Worm (Caenorhabditis elegans) whole organism, mixed stage, embryonic: ENCODE results near the gene F21C10.6.

Source experiments
- M03D4.4 ChIP-seq: sonication (generic microtip); optimal IDR thresholded peaks from 2 replicates; lab custom pipeline; 2017; ENCODE audit warnings: mild to moderate bottlenecking, missing genetic modification characterization, missing compliant biosample characterization
- bed-3 ChIP-seq: fragments of 200-800 bp; sonication (Bioruptor generic); optimal IDR thresholded peaks from 3 replicates; lab custom pipeline; 2018; ENCODE audit warnings: mild to moderate bottlenecking, missing genetic modification characterization, moderate library complexity, missing compliant biosample characterization
- blmp-1 ChIP-seq: fragments of 150-350 bp; optimal IDR thresholded peaks from 2 replicates; lab custom pipeline; 2014; ENCODE audit warnings: missing biosample characterization, missing genetic modification characterization
- ceh-43 ChIP-seq: fragments of 200-800 bp; sonication (Bioruptor generic); optimal IDR thresholded peaks from 2 replicates; lab custom pipeline; 2018; ENCODE audit warnings: mild to moderate bottlenecking, missing genetic modification characterization, moderate library complexity, missing compliant biosample characterization
- ceh-83 ChIP-seq: fragments of 200-800 bp; sonication (Bioruptor generic); optimal IDR thresholded peaks from 2 replicates; lab custom pipeline; 2018; ENCODE audit warnings: mild to moderate bottlenecking, missing genetic modification characterization, missing compliant biosample characterization
- ces-1 ChIP-seq: fragments of 150-350 bp; optimal IDR thresholded peaks from 2 replicates; lab custom pipeline; 2014; ENCODE audit warnings: missing biosample characterization, missing genetic modification reagents, missing genetic modification characterization
- cnd-1 ChIP-seq: fragments of 200-800 bp; sonication (Bioruptor generic); optimal IDR thresholded peaks from 2 replicates; lab custom pipeline; 2018; ENCODE audit warnings: mild to moderate bottlenecking, missing genetic modification characterization, missing compliant biosample characterization
- drap-1 ChIP-seq: fragments of 200-800 bp; sonication (Bioruptor generic); optimal IDR thresholded peaks from 3 replicates; lab custom pipeline; 2018; ENCODE audit warnings: mild to moderate bottlenecking, missing genetic modification characterization, missing compliant biosample characterization
- elt-1 ChIP-seq: sonication (generic microtip); optimal IDR thresholded peaks from 2 replicates; lab custom pipeline; 2017; ENCODE audit warnings: missing genetic modification characterization, mild to moderate bottlenecking, missing compliant biosample characterization, antibody characterized with exemption, moderate library complexity, borderline replicate concordance; ENCODE audit not compliant: insufficient read depth
- flh-1 ChIP-seq: fragments of 200-800 bp; sonication (Bioruptor generic); optimal IDR thresholded peaks from 2 replicates; lab custom pipeline; 2018; ENCODE audit warnings: mild to moderate bottlenecking, missing genetic modification characterization, moderate library complexity, missing compliant biosample characterization
- ham-2 ChIP-seq: fragments of 200-800 bp; sonication (Bioruptor generic); optimal IDR thresholded peaks from 2 replicates; lab custom pipeline; 2018; ENCODE audit warnings: mild to moderate bottlenecking, missing genetic modification characterization, missing compliant biosample characterization
- hlh-1 ChIP-seq: fragments of 150-350 bp; optimal IDR thresholded peaks from 2 replicates; lab custom pipeline; 2014; ENCODE audit warnings: missing biosample characterization, missing genetic modification reagents, missing genetic modification characterization
- lin-13 ChIP-seq: fragments of 150-350 bp; optimal IDR thresholded peaks from 2 replicates; lab custom pipeline; 2014; ENCODE audit warnings: missing biosample characterization, missing genetic modification characterization
- lin-32 ChIP-seq: fragments of 200-800 bp; sonication (Bioruptor generic); optimal IDR thresholded peaks from 2 replicates; lab custom pipeline; 2018; ENCODE audit warnings: mild to moderate bottlenecking, missing genetic modification characterization, missing compliant biosample characterization
- lsy-2 ChIP-seq: fragments of 150-350 bp; optimal IDR thresholded peaks from 2 replicates; lab custom pipeline; 2014; ENCODE audit warnings: missing biosample characterization, missing genetic modification characterization
- nhr-12 ChIP-seq: fragments of 150-350 bp; optimal IDR thresholded peaks from 2 replicates; lab custom pipeline; 2014; ENCODE audit warnings: missing biosample characterization, missing genetic modification characterization
- nhr-2 ChIP-seq: fragments of 150-350 bp; optimal IDR thresholded peaks from 2 replicates; lab custom pipeline; 2014; ENCODE audit warnings: missing biosample characterization, missing genetic modification characterization
- nhr-237 ChIP-seq: fragments of 150-350 bp; optimal IDR thresholded peaks from 2 replicates; lab custom pipeline; 2014; ENCODE audit warnings: missing biosample characterization, missing genetic modification characterization
- nhr-28 ChIP-seq: fragments of 150-350 bp; optimal IDR thresholded peaks from 2 replicates; lab custom pipeline; 2014; ENCODE audit warnings: missing biosample characterization, missing genetic modification characterization
- nhr-76 ChIP-seq: sonication (generic microtip); optimal IDR thresholded peaks from 2 replicates; lab custom pipeline; 2017; ENCODE audit warnings: missing biosample characterization, missing genetic modification characterization
- pha-4 ChIP-seq: fragments of 150-350 bp; optimal IDR thresholded peaks from 2 replicates; lab custom pipeline; 2018; ENCODE audit warnings: missing biosample characterization, missing genetic modification reagents, missing genetic modification characterization
- sem-2 ChIP-seq: fragments of 200-800 bp; sonication (Bioruptor generic); optimal IDR thresholded peaks from 2 replicates; lab custom pipeline; 2018; ENCODE audit warnings: mild to moderate bottlenecking, missing genetic modification characterization, missing compliant biosample characterization
- sptf-1 ChIP-seq: sonication (generic microtip); optimal IDR thresholded peaks from 2 replicates; lab custom pipeline; 2017; ENCODE audit warnings: mild to moderate bottlenecking, missing genetic modification characterization, moderate library complexity, missing compliant biosample characterization
- tbx-8 ChIP-seq: fragments of 200-800 bp; sonication (Bioruptor generic); optimal IDR thresholded peaks from 2 replicates; lab custom pipeline; 2018; ENCODE audit warnings: mild to moderate bottlenecking, missing genetic modification characterization, moderate library complexity, missing compliant biosample characterization
- unc-120 ChIP-seq: sonication (generic microtip); optimal IDR thresholded peaks from 2 replicates; lab custom pipeline; 2017; ENCODE audit warnings: missing genetic modification characterization, missing compliant biosample characterization; ENCODE audit not compliant: poor library complexity, severe bottlenecking
- unc-39 ChIP-seq: fragments of 150-350 bp; optimal IDR thresholded peaks from 2 replicates; lab custom pipeline; 2014; ENCODE audit warnings: missing biosample characterization, missing genetic modification characterization
- unc-62 ChIP-seq: fragments of 150-350 bp; optimal IDR thresholded peaks from 2 replicates; lab custom pipeline; 2014; ENCODE audit warnings: missing biosample characterization, missing genetic modification reagents, missing genetic modification characterization
- ztf-11 ChIP-seq: fragments of 150-350 bp; optimal IDR thresholded peaks from 2 replicates; lab custom pipeline; 2014; ENCODE audit warnings: missing biosample characterization, missing genetic modification characterization

The F21C10.6 gene

ce11 chrV:9097213-9097612, 27.1 kb upstream of the F21C10.6 start:
- TF ChIP-seq tbx-8 (no peak), blmp-1 (no peak), ham-2 (GFP tag; lab: Kevin White, UChicago) (no peak)

DNA sequence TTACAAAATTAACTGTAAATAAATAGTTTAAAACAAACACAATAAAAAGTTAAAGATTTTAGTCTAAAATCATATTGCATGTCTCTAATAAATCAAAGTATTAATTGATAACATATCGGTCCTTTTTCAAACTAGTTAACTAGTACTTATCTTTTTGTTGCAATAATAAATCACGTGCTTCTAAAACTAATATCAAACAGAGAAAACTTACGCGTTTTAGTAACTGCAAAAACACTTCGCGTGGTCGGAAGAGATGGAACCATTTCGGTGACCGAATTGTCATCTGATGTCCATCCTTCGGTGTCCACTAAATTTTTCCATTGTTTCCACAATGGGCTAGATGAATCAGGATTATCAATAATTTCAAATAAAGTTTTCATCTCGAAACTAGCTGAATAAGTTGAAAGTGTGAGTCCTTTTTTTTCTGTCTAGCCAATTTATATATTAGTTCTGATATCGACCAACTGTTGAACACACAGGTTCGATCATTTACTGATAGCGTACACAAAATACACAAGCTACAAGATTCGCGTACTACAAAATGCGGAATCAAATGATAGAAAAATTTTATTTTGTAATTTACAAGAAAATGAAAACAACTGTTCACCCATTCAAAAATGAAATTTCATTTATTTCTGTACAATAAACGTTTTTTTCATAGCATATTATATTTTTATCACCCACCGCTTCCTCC, 25.9 kb upstream of the F21C10.6 start, which contains the start of gene F21C10.9:
TSS of gene F21C10.9 (minus strand) at position 417 of the 694 bp plus-strand sequence.
- TF ChIP-seq bed-3 (GFP tag; lab: Kevin White, UChicago) (no peak), ceh-43 (GFP tag; lab: Kevin White, UChicago) (no peak), blmp-1 (no peak), elt-1 (tag; lab: Kevin White, UChicago) (no peak), tbx-8 (no peak), drap-1 (GFP tag; lab: Kevin White, UChicago) (no peak)
- TF ChIP-seq, all 35 proteins: peak for 0

DNA sequence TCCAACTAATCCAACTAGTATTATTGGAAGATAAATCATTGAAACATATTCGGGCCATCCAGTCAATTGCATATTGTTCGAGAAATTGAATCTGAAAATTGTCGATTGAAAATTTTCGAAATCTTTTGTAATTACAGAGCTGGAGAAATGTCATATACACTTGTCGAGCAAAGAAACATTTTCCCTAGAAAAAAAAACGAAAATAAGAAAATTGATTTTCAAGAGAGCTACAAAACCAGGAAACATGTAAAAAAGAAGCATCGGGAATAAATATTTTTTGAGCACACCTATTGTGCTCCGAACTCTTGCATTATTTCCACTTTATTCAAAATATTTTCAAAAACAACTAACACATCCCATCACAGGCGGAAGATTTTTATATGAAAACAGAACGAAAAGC, 23.2 kb upstream of the F21C10.6 start, which contains the start of gene frpr-6:
TSS of gene frpr-6 (minus strand) at position 101 of the 400 bp plus-strand sequence.
- TF ChIP-seq hlh-1 (tag; lab: Kevin White, UChicago) (no peak), ham-2 (GFP tag; lab: Kevin White, UChicago) (no peak), sem-2 (GFP tag; lab: Kevin White, UChicago) (no peak), lin-13 (tag; lab: Kevin White, UChicago) (no peak), nhr-237 (no peak), flh-1 (GFP tag; lab: Kevin White, UChicago) (no peak), drap-1 (GFP tag; lab: Kevin White, UChicago) (no peak), ces-1 (GFP tag; lab: Kevin White, UChicago) (no peak), M03D4.4 (tag; lab: Kevin White, UChicago) (no peak), nhr-2 (tag; lab: Kevin White, UChicago) (no peak)

ce11 chrV:9108219-9108618, 16.1 kb upstream of the F21C10.6 start, which contains the start of gene F21C10.18:
TSS of gene F21C10.18 (plus strand) at chrV:9108519.
- no peak for TF ChIP-seq unc-120 (tag; lab: Kevin White, UChicago)
- TF ChIP-seq unc-39: no peak
- TF ChIP-seq elt-1 (tag; lab: Kevin White, UChicago): no peak
- no peak for TF ChIP-seq lsy-2 (tag; lab: Kevin White, UChicago)

ce11 chrV:9109281-9109680, 15.0 kb upstream of the F21C10.6 start, which contains the start of gene pqn-31:
TSS of gene pqn-31 (plus strand) at chrV:9109581.
- TF ChIP-seq unc-120 (tag; lab: Kevin White, UChicago): no peak
- TF ChIP-seq ztf-11 (tag; lab: Kevin White, UChicago): no peak
- TF ChIP-seq elt-1 (tag; lab: Kevin White, UChicago): no peak
- TF ChIP-seq nhr-237: no peak
- TF ChIP-seq M03D4.4 (tag; lab: Kevin White, UChicago): no peak
- TF ChIP-seq nhr-2 (tag; lab: Kevin White, UChicago): no peak
- TF ChIP-seq lin-32 (GFP tag; lab: Kevin White, UChicago): no peak
- TF ChIP-seq unc-62 (GFP tag; lab: Kevin White, UChicago): no peak
- TF ChIP-seq hlh-1 (tag; lab: Kevin White, UChicago): no peak
- TF ChIP-seq drap-1 (GFP tag; lab: Kevin White, UChicago): no peak
- TF ChIP-seq nhr-12: no peak
- TF ChIP-seq nhr-28: no peak
- no peak for TF ChIP-seq ceh-83 (GFP tag; lab: Kevin White, UChicago)
- no peak for TF ChIP-seq sptf-1 (tag; lab: Kevin White, UChicago)
- TF ChIP-seq pha-4: no peak
- no peak for TF ChIP-seq cnd-1 (tag; lab: Kevin White, UChicago)

DNA sequence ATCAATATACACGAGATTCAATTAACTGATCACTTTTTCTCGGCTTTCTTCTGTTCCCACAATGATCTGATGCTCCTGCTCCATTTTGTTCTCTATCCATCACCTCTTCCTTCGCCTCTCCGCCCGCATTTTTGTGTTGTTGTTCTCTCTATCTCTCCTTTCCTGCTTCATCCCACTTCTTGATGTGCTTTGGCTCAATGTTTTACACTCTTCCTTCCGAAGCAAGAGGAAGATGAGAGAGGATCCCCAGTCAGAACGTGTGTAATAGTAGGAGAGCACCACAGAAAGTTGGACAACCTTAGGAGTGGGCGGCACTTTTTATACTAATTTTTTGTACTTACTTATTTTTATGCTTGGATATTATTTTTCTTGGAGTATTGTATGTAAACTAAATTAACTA, 12.3 kb upstream of the F21C10.6 start:
- TF ChIP-seq nhr-76 (tag; lab: Kevin White, UChicago): no peak
- peak; percentile 97 for TF ChIP-seq unc-120 (tag; lab: Kevin White, UChicago)
- no peak for TF ChIP-seq flh-1 (GFP tag; lab: Kevin White, UChicago)
- TF ChIP-seq unc-39: no peak
- TF ChIP-seq cnd-1 (tag; lab: Kevin White, UChicago): no peak
- TF ChIP-seq hlh-1 (tag; lab: Kevin White, UChicago): peak; percentile 43
